Worm (Caenorhabditis elegans) whole organism, L2 larva: ENCODE measurements around the gene srh-268.

Source experiments
- C34F6.9 ChIP-seq: fragments of 150-350 bp; optimal IDR thresholded peaks from 2 replicates; lab custom pipeline; 2014; ENCODE audit warnings: missing biosample characterization, missing genetic modification characterization
- Y55F3AM.14 ChIP-seq: fragments of 200-800 bp; sonication (Bioruptor generic); optimal IDR thresholded peaks from 2 replicates; lab custom pipeline; 2018; ENCODE audit warnings: mild to moderate bottlenecking, missing genetic modification characterization, missing compliant biosample characterization
- alr-1 ChIP-seq: fragments of 150-350 bp; optimal IDR thresholded peaks from 2 replicates; lab custom pipeline; 2014; ENCODE audit warnings: missing biosample characterization, missing genetic modification characterization
- aly-2 ChIP-seq: fragments of 150-350 bp; optimal IDR thresholded peaks from 2 replicates; lab custom pipeline; 2014; ENCODE audit warnings: missing biosample characterization, missing genetic modification characterization
- blmp-1 ChIP-seq: sonication (generic microtip); optimal IDR thresholded peaks from 2 replicates; lab custom pipeline; 2017; ENCODE audit warnings: missing genetic modification characterization, mild to moderate bottlenecking, missing compliant biosample characterization, antibody characterized with exemption, moderate library complexity; ENCODE audit not compliant: insufficient read depth
- ceh-16 ChIP-seq: fragments of 150-350 bp; optimal IDR thresholded peaks from 2 replicates; lab custom pipeline; 2014; ENCODE audit warnings: missing biosample characterization, missing genetic modification characterization
- ceh-82 ChIP-seq: fragments of 150-350 bp; optimal IDR thresholded peaks from 2 replicates; lab custom pipeline; 2014; ENCODE audit warnings: missing biosample characterization, missing genetic modification characterization
- crh-2 ChIP-seq: sonication (generic microtip); optimal IDR thresholded peaks from 2 replicates; lab custom pipeline; 2017; ENCODE audit warnings: missing biosample characterization, missing genetic modification characterization
- dmd-4 ChIP-seq: sonication (generic microtip); optimal IDR thresholded peaks from 2 replicates; lab custom pipeline; 2017; ENCODE audit warnings: missing biosample characterization, missing genetic modification characterization
- egl-27 ChIP-seq: sonication (generic microtip); optimal IDR thresholded peaks from 3 replicates; lab custom pipeline; 2017; ENCODE audit warnings: missing biosample characterization, missing genetic modification reagents, missing genetic modification characterization
- elt-1 ChIP-seq: fragments of 150-350 bp; optimal IDR thresholded peaks from 2 replicates; lab custom pipeline; 2014; ENCODE audit warnings: missing biosample characterization, missing genetic modification characterization
- elt-3 ChIP-seq: sonication (generic microtip); optimal IDR thresholded peaks from 2 replicates; lab custom pipeline; 2017; ENCODE audit warnings: missing biosample characterization, missing genetic modification characterization
- fos-1 ChIP-seq: fragments of 150-350 bp; optimal IDR thresholded peaks from 2 replicates; lab custom pipeline; 2014; ENCODE audit warnings: missing biosample characterization, missing genetic modification characterization
- gmeb-1 ChIP-seq: fragments of 150-350 bp; optimal IDR thresholded peaks from 2 replicates; lab custom pipeline; 2014; ENCODE audit warnings: missing biosample characterization, missing genetic modification characterization
- lin-11 ChIP-seq: fragments of 150-350 bp; sonication (generic microtip); optimal IDR thresholded peaks from 2 replicates; lab custom pipeline; 2014; ENCODE audit warnings: missing biosample characterization, missing genetic modification characterization, inconsistent platforms, mixed read lengths
- lin-39 ChIP-seq: fragments of 150-350 bp; optimal IDR thresholded peaks from 2 replicates; lab custom pipeline; 2014; ENCODE audit warnings: missing biosample characterization, missing genetic modification reagents, missing genetic modification characterization
- mbf-1 ChIP-seq: sonication (generic microtip); optimal IDR thresholded peaks from 2 replicates; lab custom pipeline; 2017; ENCODE audit warnings: missing biosample characterization, missing genetic modification characterization
- nhr-11 ChIP-seq: fragments of 150-350 bp; optimal IDR thresholded peaks from 2 replicates; lab custom pipeline; 2014; ENCODE audit warnings: missing biosample characterization, missing genetic modification characterization
- nhr-12 ChIP-seq: fragments of 150-350 bp; optimal IDR thresholded peaks from 2 replicates; lab custom pipeline; 2014; ENCODE audit warnings: missing biosample characterization, missing genetic modification characterization
- nhr-129 ChIP-seq: fragments of 150-350 bp; optimal IDR thresholded peaks from 2 replicates; lab custom pipeline; 2014; ENCODE audit warnings: missing biosample characterization, missing genetic modification characterization
- nhr-23 ChIP-seq: fragments of 150-350 bp; optimal IDR thresholded peaks from 2 replicates; lab custom pipeline; 2014; ENCODE audit warnings: missing biosample characterization, missing genetic modification reagents, missing genetic modification characterization
- nhr-237 ChIP-seq: fragments of 150-350 bp; optimal IDR thresholded peaks from 2 replicates; lab custom pipeline; 2014; ENCODE audit warnings: missing biosample characterization, missing genetic modification characterization
- nhr-25 ChIP-seq: fragments of 150-350 bp; sonication (generic microtip); optimal IDR thresholded peaks from 3 replicates; lab custom pipeline; 2014; ENCODE audit warnings: missing biosample characterization, missing genetic modification characterization
- nhr-6 ChIP-seq: fragments of 150-350 bp; optimal IDR thresholded peaks from 2 replicates; lab custom pipeline; 2014; ENCODE audit warnings: missing biosample characterization, missing genetic modification characterization
- nhr-77 ChIP-seq: fragments of 150-350 bp; optimal IDR thresholded peaks from 2 replicates; lab custom pipeline; 2014; ENCODE audit warnings: missing biosample characterization, missing genetic modification characterization
- peb-1 ChIP-seq: fragments of 150-350 bp; optimal IDR thresholded peaks from 2 replicates; lab custom pipeline; 2014; ENCODE audit warnings: missing biosample characterization, missing genetic modification characterization
- sma-3 ChIP-seq: sonication (generic microtip); optimal IDR thresholded peaks from 2 replicates; lab custom pipeline; 2016; ENCODE audit warnings: missing genetic modification reagents, missing genetic modification characterization, missing compliant biosample characterization
- sma-9 ChIP-seq, 2 experiments: fragments of 150-350 bp in 1 of 2; sonication (generic microtip) in 1 of 2; optimal IDR thresholded peaks; 2 replicates each; lab custom pipeline; 2014 to 2016; ENCODE audit warnings: missing genetic modification characterization in 2 of 2, mild to moderate bottlenecking in 1 of 2, missing biosample characterization in 1 of 2, missing compliant biosample characterization in 1 of 2, missing genetic modification reagents in 1 of 2, moderate library complexity in 1 of 2
- unc-39 ChIP-seq: fragments of 150-350 bp; optimal IDR thresholded peaks from 2 replicates; lab custom pipeline; 2014; ENCODE audit warnings: missing biosample characterization, missing genetic modification characterization
- unc-55 ChIP-seq: fragments of 150-350 bp; sonication (generic microtip); optimal IDR thresholded peaks from 3 replicates; lab custom pipeline; 2014; ENCODE audit warnings: missing biosample characterization, missing genetic modification reagents, missing genetic modification characterization
- unc-62 ChIP-seq: fragments of 150-350 bp; optimal IDR thresholded peaks from 2 replicates; lab custom pipeline; 2014; ENCODE audit warnings: missing biosample characterization, missing genetic modification reagents, missing genetic modification characterization
- zag-1 ChIP-seq: fragments of 150-350 bp; optimal IDR thresholded peaks from 2 replicates; lab custom pipeline; 2014; ENCODE audit warnings: missing biosample characterization, missing genetic modification characterization
- ztf-4 ChIP-seq: fragments of 150-350 bp; optimal IDR thresholded peaks from 2 replicates; lab custom pipeline; 2014; ENCODE audit warnings: missing biosample characterization, missing genetic modification characterization

The srh-268 gene

ce11 chrV:7522279-7522678, 16.8 kb upstream of the srh-268 start, which contains the start of gene C54F6.15:
Gene C54F6.15, minus strand, starts transcription at chrV:7522379.
- TF ChIP-seq dmd-4 (tag; lab: Kevin White, UChicago) (no peak), crh-2 (no peak), lin-11 (no peak), nhr-129 (tag; lab: Kevin White, UChicago) (no peak), nhr-237 (no peak)

ce11 chrV:7523392-7523791, 15.7 kb upstream of the srh-268 start, which contains the start of gene C54F6.6:
Gene C54F6.6, plus strand, starts transcription at chrV:7523692.
- TF ChIP-seq crh-2 (no peak), nhr-23 (tag; lab: Kevin White, UChicago) (no peak), Y55F3AM.14 (no peak), unc-55 (no peak), ztf-4 (tag; lab: Kevin White, UChicago) (no peak)

- TF ChIP-seq zag-1 (tag; lab: Kevin White, UChicago) (no peak), mbf-1 (tag; lab: Kevin White, UChicago) (no peak), peb-1 (tag; lab: Kevin White, UChicago) (no peak)
Observed at ce11 chrV:7524447-7524846, 14.7 kb upstream of the srh-268 start, which contains the start of gene C54F6.20. Gene C54F6.20, plus strand, starts transcription at chrV:7524747.

DNA sequence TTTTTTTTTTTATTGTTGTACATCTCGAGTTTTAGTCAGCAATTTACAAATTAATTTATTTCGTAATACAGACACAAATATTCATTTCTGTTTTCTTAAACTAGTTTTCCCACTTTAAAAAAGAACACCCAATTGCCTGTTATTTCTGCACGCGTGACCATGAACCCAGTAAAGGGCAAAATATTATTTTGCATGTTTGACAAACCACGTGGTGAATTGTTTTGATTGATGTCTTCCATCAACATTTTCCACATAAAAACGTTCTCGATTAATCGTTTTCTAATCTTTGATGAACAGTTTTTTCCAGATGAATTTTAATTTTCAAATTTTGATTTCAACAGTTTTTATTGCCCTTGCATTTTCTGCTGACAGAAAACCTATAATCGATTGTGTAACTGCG, 13.4 kb upstream of the srh-268 start, which contains the start of gene C54F6.18:
Gene C54F6.18 (plus strand): TSS at position 301 of the 400 bp plus-strand sequence.
- no peak for TF ChIP-seq zag-1 (tag; lab: Kevin White, UChicago)
- TF ChIP-seq nhr-77 (tag; lab: Kevin White, UChicago): no peak
- TF ChIP-seq nhr-237: no peak
- no peak for TF ChIP-seq elt-1
- TF ChIP-seq crh-2: no peak
- no peak for TF ChIP-seq gmeb-1 (tag; lab: Kevin White, UChicago)
- TF ChIP-seq blmp-1 (tag; lab: Kevin White, UChicago): no peak
- TF ChIP-seq unc-55: no peak

- TF ChIP-seq unc-62 (GFP tag; lab: Kevin White, UChicago) (no peak), blmp-1 (tag; lab: Kevin White, UChicago) (no peak), sma-3 (no peak)
Observed at ce11 chrV:7527153-7527552, 12.0 kb upstream of the srh-268 start, which contains the start of gene C54F6.17. Gene C54F6.17, plus strand, starts transcription at chrV:7527453.

- no peak for TF ChIP-seq Y55F3AM.14
- TF ChIP-seq nhr-12 (tag; lab: Kevin White, UChicago): no peak
- TF ChIP-seq elt-3 (tag; lab: Kevin White, UChicago): no peak
- TF ChIP-seq egl-27 (tag; lab: Kevin White, UChicago): no peak
- TF ChIP-seq aly-2 (tag; lab: Kevin White, UChicago): no peak
- no peak for TF ChIP-seq sma-9 (GFP tag; optimal IDR thresholded peaks at IDR 0.05; lab: Kevin White, UChicago)
- TF ChIP-seq sma-9 (tag; optimal IDR thresholded peaks at IDR 0.05; lab: Kevin White, UChicago): no peak
- TF ChIP-seq fos-1 (tag; lab: Kevin White, UChicago): no peak
- no peak for TF ChIP-seq C34F6.9 (tag; lab: Kevin White, UChicago)
- TF ChIP-seq elt-1: no peak
- TF ChIP-seq nhr-77 (tag; lab: Kevin White, UChicago): no peak
- no peak for TF ChIP-seq ceh-16
- TF ChIP-seq alr-1 (tag; lab: Kevin White, UChicago): no peak
Observed at ce11 chrV:7528816-7529215, 10.3 kb upstream of the srh-268 start, which contains the start of gene C54F6.5. Gene C54F6.5, plus strand, starts transcription at chrV:7529116.

DNA sequence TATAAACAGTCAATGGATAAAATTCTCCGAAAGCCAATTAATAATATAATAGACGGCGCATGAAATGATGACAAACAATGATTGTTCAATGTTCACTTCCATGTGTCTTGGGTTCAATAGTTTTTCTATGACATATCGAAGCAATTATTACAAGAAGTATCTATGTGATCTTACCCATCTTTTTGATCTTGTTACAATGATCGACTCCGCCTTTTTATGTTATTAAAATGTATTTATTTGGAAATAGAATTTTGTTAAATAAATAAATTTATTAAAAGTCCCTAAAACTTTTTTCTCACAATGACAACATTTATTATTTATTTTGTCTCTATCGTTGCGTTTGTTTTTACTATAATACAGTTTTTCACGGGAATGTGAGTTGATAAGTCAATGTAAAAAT, 9.3 kb upstream of the srh-268 start, which contains the start of gene swt-2:
Gene swt-2 (plus strand): TSS at position 301 of the 400 bp plus-strand sequence.
- TF ChIP-seq mbf-1 (tag; lab: Kevin White, UChicago): no peak
- TF ChIP-seq ceh-82 (tag; lab: Kevin White, UChicago): no peak
- no peak for TF ChIP-seq unc-55
- no peak for TF ChIP-seq elt-1
- TF ChIP-seq nhr-77 (tag; lab: Kevin White, UChicago): no peak
- no peak for TF ChIP-seq nhr-237
- no peak for TF ChIP-seq nhr-25 (tag; lab: Kevin White, UChicago)
- TF ChIP-seq unc-39 (tag; lab: Kevin White, UChicago): no peak
- TF ChIP-seq nhr-6: no peak
- no peak for TF ChIP-seq ztf-4 (tag; lab: Kevin White, UChicago)
- TF ChIP-seq egl-27 (tag; lab: Kevin White, UChicago): no peak
- no peak for TF ChIP-seq lin-11
- no peak for TF ChIP-seq nhr-129 (tag; lab: Kevin White, UChicago)
- TF ChIP-seq dmd-4 (tag; lab: Kevin White, UChicago): no peak
- TF ChIP-seq Y55F3AM.14: no peak
- TF ChIP-seq lin-39 (tag; lab: Kevin White, UChicago): no peak
- TF ChIP-seq sma-9 (GFP tag; optimal IDR thresholded peaks at IDR 0.05; lab: Kevin White, UChicago): no peak
- no peak for TF ChIP-seq sma-9 (tag; optimal IDR thresholded peaks at IDR 0.05; lab: Kevin White, UChicago)
- no peak for TF ChIP-seq fos-1 (tag; lab: Kevin White, UChicago)
- TF ChIP-seq C34F6.9 (tag; lab: Kevin White, UChicago): no peak
- TF ChIP-seq nhr-11 (tag; lab: Kevin White, UChicago): no peak
- TF ChIP-seq, all 48 proteins: peak for 0
